Fruit fly (Drosophila melanogaster): ENCODE results near the gene CG13912.

DNA sequence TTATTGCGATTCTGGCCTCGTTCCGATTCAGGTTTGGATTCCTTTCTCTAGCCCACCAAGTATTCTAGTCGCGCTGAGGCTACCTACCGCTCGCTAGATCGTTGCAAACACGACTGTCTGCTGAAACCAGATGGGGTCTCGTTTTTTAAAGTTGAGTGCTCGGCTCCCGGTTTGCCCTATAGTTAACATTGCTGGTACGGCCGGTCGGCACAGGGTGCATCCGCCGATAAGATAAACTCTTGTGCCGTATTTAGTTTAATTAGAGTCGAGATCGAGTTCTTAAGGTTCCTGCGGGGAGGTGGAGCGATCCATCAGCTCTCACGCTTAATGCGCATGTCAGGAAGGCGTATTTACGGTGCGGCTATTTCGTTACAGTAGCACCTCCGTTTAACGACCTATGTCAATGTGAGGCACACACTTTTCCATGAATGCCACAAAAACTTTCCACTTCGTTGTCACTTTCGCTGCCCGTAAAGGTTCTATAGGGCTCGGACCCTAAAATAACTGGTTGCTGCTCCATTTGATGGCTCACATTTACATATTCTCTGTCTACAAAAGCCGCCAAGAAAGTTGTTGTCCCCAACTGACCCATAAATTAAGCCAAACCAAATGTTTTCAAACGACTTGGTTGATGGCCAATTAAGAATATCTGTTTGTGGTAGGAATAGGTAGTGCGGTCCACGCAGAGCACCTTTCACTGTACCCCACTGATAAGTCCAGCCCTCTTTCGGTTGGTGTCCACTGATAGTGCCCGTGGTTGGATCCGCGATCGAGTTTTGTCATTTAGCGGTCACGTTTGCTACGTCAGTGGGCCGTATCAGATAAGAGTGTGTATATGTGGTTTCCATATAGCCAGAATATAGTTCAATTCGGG, 15.5 kb downstream of the CG13912 start, which contains the start of gene CG9119:
- TF ChIP-seq Gug (GFP tag; IDR thresholded peaks at IDR 0.05) (no peak), CG6854 (GFP tag; optimal IDR thresholded peaks at IDR 0.05) (no peak), cyc (GFP tag; optimal IDR thresholded peaks at IDR 0.05) (peak; percentile 5), CG16779 (tag; optimal IDR thresholded peaks at IDR 0.05) (no peak), CG11902 (GFP tag; optimal IDR thresholded peaks at IDR 0.05) (peak; percentile 14)
